Worm (Caenorhabditis elegans) whole organism, late embryonic: Measurements from ENCODE around the gene ZC395.4.
A peak's percentile ranks its signal among the peaks of the same experiment; 100 is the strongest.

Experiments used
- C08G9.2 ChIP-seq: sonication (generic microtip); optimal IDR thresholded peaks from 2 replicates; lab custom pipeline; 2016; ENCODE audit warnings: mild to moderate bottlenecking, missing genetic modification characterization, moderate library complexity, missing compliant biosample characterization
- C38D4.7 ChIP-seq: fragments of 200-800 bp; sonication (Bioruptor generic); optimal IDR thresholded peaks from 2 replicates; lab custom pipeline; 2018; ENCODE audit warnings: mild to moderate bottlenecking, missing genetic modification characterization, moderate library complexity, missing compliant biosample characterization
- F13H6.1 ChIP-seq: sonication (generic microtip); optimal IDR thresholded peaks from 2 replicates; lab custom pipeline; 2016; ENCODE audit warnings: missing genetic modification characterization, missing compliant biosample characterization
- T23F11.4 ChIP-seq: fragments of 200-800 bp; sonication (Bioruptor generic); optimal IDR thresholded peaks from 2 replicates; lab custom pipeline; 2018; ENCODE audit warnings: mild to moderate bottlenecking, missing genetic modification characterization, missing compliant biosample characterization
- Y22D7AL.16 ChIP-seq: sonication (generic microtip); optimal IDR thresholded peaks from 2 replicates; lab custom pipeline; 2016; ENCODE audit warnings: missing genetic modification characterization, missing compliant biosample characterization
- ama-1 ChIP-seq: fragments of 150-350 bp; optimal IDR thresholded peaks from 2 replicates; lab custom pipeline; 2014
- ceh-18 ChIP-seq: sonication (generic microtip); optimal IDR thresholded peaks from 2 replicates; lab custom pipeline; 2016; ENCODE audit warnings: missing genetic modification characterization, missing compliant biosample characterization
- ceh-19 ChIP-seq: fragments of 200-800 bp; sonication (Bioruptor generic); optimal IDR thresholded peaks from 2 replicates; lab custom pipeline; 2018; ENCODE audit warnings: mild to moderate bottlenecking, missing genetic modification characterization, missing compliant biosample characterization
- ceh-2 ChIP-seq: sonication (generic microtip); optimal IDR thresholded peaks from 2 replicates; lab custom pipeline; 2016; ENCODE audit warnings: missing genotype, missing genetic modification characterization, missing compliant biosample characterization
- ceh-22 ChIP-seq: sonication (generic microtip); optimal IDR thresholded peaks from 2 replicates; lab custom pipeline; 2017; ENCODE audit warnings: missing biosample characterization, missing genetic modification characterization
- ceh-24 ChIP-seq: sonication (generic microtip); optimal IDR thresholded peaks from 2 replicates; lab custom pipeline; 2016; ENCODE audit warnings: mild to moderate bottlenecking, missing genetic modification characterization, missing compliant biosample characterization
- ceh-31 ChIP-seq: sonication (generic microtip); optimal IDR thresholded peaks from 2 replicates; lab custom pipeline; 2016; ENCODE audit warnings: missing genetic modification characterization, missing compliant biosample characterization
- ceh-45 ChIP-seq: fragments of 200-800 bp; sonication (Bioruptor generic); IDR thresholded peaks from 2 replicates; pipeline ENCODE4 v1.3.6; 2022; ENCODE audit warnings: missing genetic modification reagents, missing genetic modification characterization, missing compliant biosample characterization
- ceh-6 ChIP-seq: fragments of 200-800 bp; sonication (Bioruptor generic); optimal IDR thresholded peaks from 2 replicates; lab custom pipeline; 2018; ENCODE audit warnings: mild to moderate bottlenecking, missing genetic modification characterization, missing compliant biosample characterization
- ceh-9 ChIP-seq: sonication (generic microtip); optimal IDR thresholded peaks from 2 replicates; lab custom pipeline; 2016; ENCODE audit warnings: mild to moderate bottlenecking, missing genetic modification characterization, inconsistent platforms, missing compliant biosample characterization
- che-1 ChIP-seq: sonication (generic microtip); optimal IDR thresholded peaks from 2 replicates; lab custom pipeline; 2016; ENCODE audit warnings: mild to moderate bottlenecking, missing genetic modification characterization, missing compliant biosample characterization
- dmd-4 ChIP-seq: sonication (generic microtip); optimal IDR thresholded peaks from 2 replicates; lab custom pipeline; 2016; ENCODE audit warnings: borderline replicate concordance, missing genetic modification characterization, missing compliant biosample characterization
- dve-1 ChIP-seq: sonication (generic microtip); optimal IDR thresholded peaks from 2 replicates; lab custom pipeline; 2017; ENCODE audit warnings: antibody characterized with exemption, mild to moderate bottlenecking, missing genetic modification characterization, missing compliant biosample characterization
- ets-4 ChIP-seq: sonication (generic microtip); optimal IDR thresholded peaks from 2 replicates; lab custom pipeline; 2016; ENCODE audit warnings: missing genetic modification characterization, missing compliant biosample characterization
- eyg-1 ChIP-seq: sonication (generic microtip); optimal IDR thresholded peaks from 2 replicates; lab custom pipeline; 2016; ENCODE audit warnings: missing genotype, missing genetic modification characterization, missing compliant biosample characterization
- fkh-10 ChIP-seq: fragments of 150-350 bp; optimal IDR thresholded peaks from 2 replicates; lab custom pipeline; 2014; ENCODE audit warnings: missing biosample characterization, missing genetic modification reagents, missing genetic modification characterization
- fkh-6 ChIP-seq: sonication (generic microtip); optimal IDR thresholded peaks from 2 replicates; lab custom pipeline; 2016; ENCODE audit warnings: missing genetic modification characterization, missing compliant biosample characterization
- gmeb-2 ChIP-seq: sonication (generic microtip); optimal IDR thresholded peaks from 2 replicates; lab custom pipeline; 2016; ENCODE audit warnings: missing genetic modification characterization, inconsistent platforms, missing compliant biosample characterization
- hlh-15 ChIP-seq: sonication (generic microtip); optimal IDR thresholded peaks from 2 replicates; lab custom pipeline; 2016; ENCODE audit warnings: missing genetic modification characterization, missing compliant biosample characterization
- hlh-30 ChIP-seq: sonication (generic microtip); optimal IDR thresholded peaks from 2 replicates; lab custom pipeline; 2017; ENCODE audit warnings: antibody characterized with exemption, missing genetic modification characterization, missing compliant biosample characterization; ENCODE audit not compliant: insufficient read depth
- hlh-8 ChIP-seq: sonication (generic microtip); optimal IDR thresholded peaks from 2 replicates; lab custom pipeline; 2016; ENCODE audit warnings: missing genotype, missing genetic modification characterization, missing compliant biosample characterization
- lin-11 ChIP-seq: fragments of 200-800 bp; sonication (Bioruptor generic); optimal IDR thresholded peaks from 2 replicates; lab custom pipeline; 2018; ENCODE audit warnings: mild to moderate bottlenecking, missing genetic modification characterization, missing compliant biosample characterization
- mec-3 ChIP-seq: sonication (generic microtip); optimal IDR thresholded peaks from 2 replicates; lab custom pipeline; 2016; ENCODE audit warnings: borderline replicate concordance, missing genetic modification characterization, missing compliant biosample characterization
- nfya-1 ChIP-seq: sonication (generic microtip); optimal IDR thresholded peaks from 2 replicates; lab custom pipeline; 2017; ENCODE audit warnings: missing genetic modification characterization, mild to moderate bottlenecking, missing compliant biosample characterization, antibody characterized with exemption, moderate library complexity
- nhr-232 ChIP-seq: sonication (generic microtip); optimal IDR thresholded peaks from 2 replicates; lab custom pipeline; 2016; ENCODE audit warnings: missing genetic modification characterization, missing compliant biosample characterization
- odd-2 ChIP-seq: sonication (generic microtip); optimal IDR thresholded peaks from 2 replicates; lab custom pipeline; 2017; ENCODE audit warnings: antibody characterized with exemption, mild to moderate bottlenecking, missing genetic modification characterization, missing compliant biosample characterization
- pax-1 ChIP-seq: fragments of 150-350 bp; optimal IDR thresholded peaks from 2 replicates; lab custom pipeline; 2014; ENCODE audit warnings: missing biosample characterization, missing genetic modification characterization
- pha-2 ChIP-seq: sonication (generic microtip); optimal IDR thresholded peaks from 2 replicates; lab custom pipeline; 2017; ENCODE audit warnings: mild to moderate bottlenecking, missing genetic modification characterization, missing compliant biosample characterization
- pha-4 ChIP-seq: fragments of 150-350 bp; optimal IDR thresholded peaks from 2 replicates; lab custom pipeline; 2018; ENCODE audit warnings: missing biosample characterization, missing genetic modification reagents, missing genetic modification characterization
- pqm-1 ChIP-seq: sonication (generic microtip); optimal IDR thresholded peaks from 2 replicates; lab custom pipeline; 2016; ENCODE audit warnings: missing genetic modification characterization, missing compliant biosample characterization
- pros-1 ChIP-seq: fragments of 150-350 bp; optimal IDR thresholded peaks from 2 replicates; lab custom pipeline; 2014; ENCODE audit warnings: missing biosample characterization, missing genetic modification reagents, missing genetic modification characterization
- ref-2 ChIP-seq: sonication (generic microtip); optimal IDR thresholded peaks from 2 replicates; lab custom pipeline; 2016; ENCODE audit warnings: missing genetic modification characterization, missing compliant biosample characterization
- sdc-2 ChIP-seq: sonication (generic microtip); optimal IDR thresholded peaks from 2 replicates; lab custom pipeline; 2016; ENCODE audit warnings: missing genotype, missing genetic modification characterization, missing compliant biosample characterization
- sox-2 ChIP-seq: fragments of 200-800 bp; sonication (Bioruptor generic); IDR thresholded peaks from 2 replicates; pipeline ENCODE4 v1.3.6; 2022; ENCODE audit warnings: missing genetic modification reagents, missing genetic modification characterization, missing compliant biosample characterization
- sox-4 ChIP-seq: sonication (generic microtip); optimal IDR thresholded peaks from 2 replicates; lab custom pipeline; 2017; ENCODE audit warnings: mild to moderate bottlenecking, missing genetic modification characterization, inconsistent platforms, missing compliant biosample characterization
- tbx-2 ChIP-seq: sonication (generic microtip); optimal IDR thresholded peaks from 2 replicates; lab custom pipeline; 2016; ENCODE audit warnings: missing genetic modification characterization, missing compliant biosample characterization
- tbx-7 ChIP-seq: sonication (generic microtip); optimal IDR thresholded peaks from 2 replicates; lab custom pipeline; 2016; ENCODE audit warnings: missing genotype, missing genetic modification characterization, missing compliant biosample characterization
- ttx-3 ChIP-seq: sonication (generic microtip); optimal IDR thresholded peaks from 2 replicates; lab custom pipeline; 2016; ENCODE audit warnings: missing genetic modification reagents, missing genetic modification characterization, missing compliant biosample characterization
- unc-3 ChIP-seq, 2 experiments: fragments of 200-800 bp in 1 of 2; sonication (Bioruptor generic) in 1 of 2; sonication (generic microtip) in 1 of 2; conservative IDR thresholded peaks in 1 of 2; optimal IDR thresholded peaks in 1 of 2; 2 replicates each; pipeline versions ENCODE4 v1.3.6 to Lab custom; 2016 to 2022; ENCODE audit warnings: missing compliant biosample characterization in 2 of 2, missing genetic modification characterization in 2 of 2, missing genetic modification reagents in 1 of 2
- unc-42 ChIP-seq: sonication (generic microtip); optimal IDR thresholded peaks from 2 replicates; lab custom pipeline; 2016; ENCODE audit warnings: missing genotype, missing genetic modification characterization, missing compliant biosample characterization
- unc-55 ChIP-seq: sonication (generic microtip); optimal IDR thresholded peaks from 2 replicates; lab custom pipeline; 2017; ENCODE audit warnings: missing biosample characterization, missing genetic modification reagents, missing genetic modification characterization
- ztf-16 ChIP-seq: sonication (generic microtip); optimal IDR thresholded peaks from 2 replicates; lab custom pipeline; 2017; ENCODE audit warnings: missing genetic modification characterization, missing compliant biosample characterization

Gene ZC395.4

DNA sequence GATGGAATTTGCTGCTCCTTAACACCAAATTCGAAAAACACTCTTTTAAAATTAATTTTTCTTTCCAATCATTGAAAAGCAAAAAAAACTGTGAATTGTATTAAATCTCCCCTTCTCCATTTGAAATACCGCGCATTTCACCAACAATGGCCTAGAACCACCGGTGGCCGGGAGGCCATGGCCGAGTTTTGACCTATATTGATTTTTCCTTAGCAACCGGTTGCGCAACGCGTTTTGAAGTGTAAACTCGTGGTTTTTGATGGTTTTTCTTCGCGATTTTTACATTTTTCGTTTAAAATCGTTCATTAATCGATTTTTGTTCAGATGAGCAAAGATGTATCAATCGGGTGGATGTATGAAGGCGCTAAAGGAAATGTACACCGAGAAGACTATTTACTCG is 38.4 kb downstream of the ZC395.4 start, which contains the start of gene mog-3 (continued):
- TF ChIP-seq nhr-232 (tag; lab: Kevin White, UChicago) (no peak), ceh-31 (tag; lab: Kevin White, UChicago) (peak; percentile 97), tbx-7 (peak; percentile 89), C38D4.7 (GFP tag; lab: Kevin White, UChicago) (no peak), ama-1 (lab: Kevin White, UChicago) (no peak), hlh-8 (tag; lab: Kevin White, UChicago) (peak; percentile 87), C08G9.2 (tag; lab: Kevin White, UChicago) (peak; percentile 97), dmd-4 (no peak), pax-1 (tag; lab: Kevin White, UChicago) (no peak), fkh-6 (tag; lab: Kevin White, UChicago) (peak; percentile 69), hlh-15 (tag; lab: Kevin White, UChicago) (no peak), ceh-45 (GFP tag; lab: Robert Waterston, UW) (no peak), lin-11 (tag; lab: Kevin White, UChicago) (no peak), sox-2 (no peak), dve-1 (tag; lab: Kevin White, UChicago) (no peak), T23F11.4 (GFP tag; lab: Kevin White, UChicago) (no peak), che-1 (tag; lab: Kevin White, UChicago) (no peak), pha-4 (tag; lab: Kevin White, UChicago) (no peak), ceh-19 (GFP tag; lab: Kevin White, UChicago) (no peak), unc-42 (tag; lab: Kevin White, UChicago) (peak; percentile 57), tbx-2 (peak; percentile 91), ets-4 (tag; lab: Kevin White, UChicago) (peak; percentile 100), Y22D7AL.16 (tag; lab: Kevin White, UChicago) (no peak), F13H6.1 (peak; percentile 59), pqm-1 (tag; lab: Kevin White, UChicago) (peak; percentile 50), ceh-22 (no peak), fkh-10 (no peak), unc-3 (GFP tag; conservative IDR thresholded peaks at IDR 0.05; lab: Robert Waterston, UW) (peak; percentile 32; the same call in 1 of the 2 replicates), unc-3 (tag; optimal IDR thresholded peaks at IDR 0.05; lab: Kevin White, UChicago) (no peak), ref-2 (tag; lab: Kevin White, UChicago) (peak; percentile 78), ztf-16 (tag; lab: Kevin White, UChicago) (peak; percentile 30), ceh-18 (tag; lab: Kevin White, UChicago) (peak; percentile 7), odd-2 (tag; lab: Kevin White, UChicago) (no peak), ceh-2 (tag; lab: Kevin White, UChicago) (peak; percentile 92), ceh-9 (tag; lab: Kevin White, UChicago) (no peak), ceh-6 (GFP tag; lab: Kevin White, UChicago) (no peak), pros-1 (no peak), eyg-1 (no peak), ceh-24 (tag; lab: Kevin White, UChicago) (no peak), unc-55 (no peak), sdc-2 (tag; lab: Kevin White, UChicago) (no peak), mec-3 (tag; lab: Kevin White, UChicago) (peak; percentile 88), hlh-30 (tag; lab: Kevin White, UChicago) (peak; percentile 12), nfya-1 (tag; lab: Kevin White, UChicago) (peak; percentile 51)

DNA sequence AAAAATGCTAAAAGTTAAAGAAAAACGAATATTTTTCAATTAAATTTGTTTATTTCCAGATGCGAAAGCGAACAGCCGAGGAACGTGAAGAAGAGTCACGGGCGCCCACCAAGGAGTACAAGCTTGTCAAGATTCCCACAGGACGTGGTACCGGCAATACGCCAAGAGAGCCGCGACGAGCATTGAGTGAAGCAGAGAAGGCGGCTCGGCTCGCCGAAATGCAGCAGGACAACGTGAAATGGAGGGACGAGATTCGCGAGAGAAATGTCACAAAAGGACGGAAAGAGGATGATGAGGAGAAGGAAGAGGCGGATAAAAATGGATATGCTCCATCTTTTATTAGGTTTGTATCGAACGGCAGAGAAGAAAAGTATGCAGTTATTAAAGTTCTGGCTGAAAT is 40.5 kb downstream of the ZC395.4 start:
- no peak for TF ChIP-seq ceh-18 (tag; lab: Kevin White, UChicago)
- TF ChIP-seq T23F11.4 (GFP tag; lab: Kevin White, UChicago): no peak
- TF ChIP-seq gmeb-2 (tag; lab: Kevin White, UChicago): no peak
- TF ChIP-seq ttx-3: no peak
- no peak for TF ChIP-seq Y22D7AL.16 (tag; lab: Kevin White, UChicago)
- TF ChIP-seq fkh-6 (tag; lab: Kevin White, UChicago): no peak
- no peak for TF ChIP-seq ceh-31 (tag; lab: Kevin White, UChicago)
- TF ChIP-seq sox-4 (tag; lab: Kevin White, UChicago): no peak
- no peak for TF ChIP-seq pha-2
- no peak for TF ChIP-seq ceh-2 (tag; lab: Kevin White, UChicago)
- TF ChIP-seq mec-3 (tag; lab: Kevin White, UChicago): no peak
